ENCODE assay signal across 5 fruit fly cellular contexts in the genomic region with DNA sequence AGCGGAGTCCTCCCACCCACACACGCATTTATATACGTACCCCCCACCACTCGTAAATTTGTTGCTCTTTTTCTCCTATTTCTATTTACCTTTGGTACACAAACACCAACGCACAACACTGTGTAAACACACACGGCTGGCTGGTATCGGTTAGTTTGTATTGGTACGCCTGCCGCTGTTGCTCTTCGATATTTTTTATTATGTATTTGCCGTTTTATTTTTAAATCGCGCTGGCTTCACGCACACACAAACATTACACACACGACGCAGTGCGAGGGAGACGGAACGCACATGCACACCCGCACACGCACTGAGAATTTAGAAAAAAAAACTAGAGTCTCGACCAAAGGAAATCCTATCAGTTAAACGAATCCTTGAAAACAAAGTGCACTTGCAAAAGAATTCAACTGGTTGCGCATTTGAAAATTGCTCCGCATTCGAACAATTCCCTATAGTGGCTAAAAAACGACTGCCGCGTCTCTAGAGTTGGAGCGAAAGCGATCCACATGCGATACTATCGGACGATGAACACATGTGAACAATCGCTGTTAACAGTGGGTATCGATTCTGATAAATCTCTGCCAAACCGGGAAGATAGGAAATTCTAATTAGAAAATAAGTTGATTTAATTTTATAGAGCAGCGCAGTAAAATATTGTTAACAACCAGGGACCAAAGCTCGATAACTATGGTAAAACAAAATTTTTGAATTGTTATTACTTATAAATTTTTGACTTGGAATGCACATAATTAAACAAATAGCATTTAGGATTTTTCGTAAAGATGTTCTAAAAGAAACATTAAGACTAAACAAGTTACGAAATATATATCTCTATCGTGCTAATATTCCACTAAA.
A peak's percentile ranks its signal among the peaks of the same experiment; 100 is the strongest.
TF ChIP-seq lines count a peak whose summit lies in the region.

No protein-coding gene starts in this region.

TF ChIP-seq in whole organism, adult, 20 proteins besides CTCF, POLR2A, EP300 and RAD21 (continued from another document):
- no peak for TF ChIP-seq tj (GFP tag; optimal IDR thresholded peaks at IDR 0.05; lab: Kevin White, UChicago)
- no peak for TF ChIP-seq toe (GFP tag; optimal IDR thresholded peaks at IDR 0.05; lab: Kevin White, UChicago)
- TF ChIP-seq Crg-1 (GFP tag; optimal IDR thresholded peaks at IDR 0.05; lab: Kevin White, UChicago): peak; percentile 87

TF ChIP-seq in whole organism, embryonic, 481 proteins besides CTCF, POLR2A, EP300 and RAD21 (continued from another document and continues in another):
- TF ChIP-seq CG4730 (GFP tag; IDR thresholded peaks at IDR 0.05; lab: Robert Waterston, UW) (no peak), CG34224 (GFP tag; IDR thresholded peaks at IDR 0.05; lab: Robert Waterston, UW; ENCODE audit: partially characterized antibody) (peak; percentile 90), CG6254 (GFP tag; optimal IDR thresholded peaks at IDR 0.05; lab: Kevin White, UChicago) (peak; percentile 69), Spps (tag; optimal IDR thresholded peaks at IDR 0.05; lab: Kevin White, UChicago) (peak; percentile 79), Trl (optimal IDR thresholded peaks at IDR 0.05; lab: Kevin White, UChicago) (no peak), Trl (GFP tag; optimal IDR thresholded peaks at IDR 0.05; lab: Kevin White, UChicago) (peak; percentile 59), CG2120 (GFP tag; optimal IDR thresholded peaks at IDR 0.05; lab: Kevin White, UChicago) (no peak), lab (GFP tag; optimal IDR thresholded peaks at IDR 0.05; lab: Kevin White, UChicago) (peak; percentile 93), Ets65A (GFP tag; lab: Kevin White, UChicago) (peak; percentile 84), zfh2 (GFP tag; optimal IDR thresholded peaks at IDR 0.05; lab: Kevin White, UChicago) (no peak), sug (tag; optimal IDR thresholded peaks at IDR 0.05; lab: Kevin White, UChicago) (peak; percentile 48), fru (optimal IDR thresholded peaks at IDR 0.05; lab: Kevin White, UChicago) (no peak), Hr51 (GFP tag; optimal IDR thresholded peaks at IDR 0.05; lab: Kevin White, UChicago) (peak; percentile 28 to 44), CG11247 (GFP tag; IDR thresholded peaks at IDR 0.05; lab: Robert Waterston, UW) (peak; percentile 9; the same call in 1 of the 2 replicates), chif (GFP tag; optimal IDR thresholded peaks at IDR 0.05; lab: Kevin White, UChicago) (peak; percentile 39 to 58), CG17385 (GFP tag; optimal IDR thresholded peaks at IDR 0.05; lab: Kevin White, UChicago) (peak; percentile 74), Hand (GFP tag; optimal IDR thresholded peaks at IDR 0.05; lab: Kevin White, UChicago) (peak; percentile 51), nom (GFP tag; optimal IDR thresholded peaks at IDR 0.05; lab: Kevin White, UChicago) (peak; percentile 67), sqz (GFP tag; optimal IDR thresholded peaks at IDR 0.05; lab: Kevin White, UChicago) (peak; percentile 83), bbx (GFP tag; IDR thresholded peaks at IDR 0.05; lab: Robert Waterston, UW; ENCODE audit: partially characterized antibody) (peak; percentile 99), mirr (GFP tag; optimal IDR thresholded peaks at IDR 0.05; lab: Kevin White, UChicago) (peak; percentile 95), CG6813 (GFP tag; optimal IDR thresholded peaks at IDR 0.05; lab: Kevin White, UChicago) (peak; percentile 96), CG13287 (GFP tag; IDR thresholded peaks at IDR 0.05; lab: Robert Waterston, UW; ENCODE audit: partially characterized antibody) (peak; percentile 88), Hr39 (optimal IDR thresholded peaks at IDR 0.05; lab: Kevin White, UChicago) (no peak), CG14860 (GFP tag; IDR thresholded peaks at IDR 0.05; lab: Robert Waterston, UW; ENCODE audit: partially characterized antibody) (peak; percentile 92), oc (tag; optimal IDR thresholded peaks at IDR 0.05; lab: Kevin White, UChicago) (peak; percentile 63), Lpt (GFP tag; optimal IDR thresholded peaks at IDR 0.05; lab: Kevin White, UChicago) (no peak), CG7372 (GFP tag; IDR thresholded peaks at IDR 0.05; lab: Robert Waterston, UW) (no peak), CG11398 (GFP tag; optimal IDR thresholded peaks at IDR 0.05; lab: Kevin White, UChicago) (peak; percentile 57)

TF ChIP-seq in whole organism, prepupa, 60 proteins besides CTCF, POLR2A, EP300 and RAD21 (continued from another document):
- TF ChIP-seq CG6163 (GFP tag; IDR thresholded peaks at IDR 0.05; lab: Robert Waterston, UW): peak; percentile 45; the same call in 2 of the 3 replicates
- TF ChIP-seq CG8119 (GFP tag; IDR thresholded peaks at IDR 0.05; lab: Robert Waterston, UW): peak; percentile 51; the same call in 2 of the 3 replicates
- TF ChIP-seq dac (GFP tag; optimal IDR thresholded peaks at IDR 0.05; lab: Kevin White, UChicago): no peak
- TF ChIP-seq Hr38 (GFP tag; optimal IDR thresholded peaks at IDR 0.05; lab: Kevin White, UChicago): no peak
- TF ChIP-seq Sox15 (GFP tag; optimal IDR thresholded peaks at IDR 0.05; lab: Kevin White, UChicago): no peak
- peak; percentile 68 for TF ChIP-seq eg (GFP tag; IDR thresholded peaks at IDR 0.05; lab: Robert Waterston, UW)
- peak; percentile 38 to 64 for TF ChIP-seq ss (GFP tag; optimal IDR thresholded peaks at IDR 0.05; lab: Kevin White, UChicago)
- no peak for TF ChIP-seq CG8319 (GFP tag; optimal IDR thresholded peaks at IDR 0.05; lab: Kevin White, UChicago)
- peak; percentile 6 for TF ChIP-seq Met (GFP tag; optimal IDR thresholded peaks at IDR 0.05; lab: Kevin White, UChicago)
- TF ChIP-seq spab (GFP tag; optimal IDR thresholded peaks at IDR 0.05; lab: Kevin White, UChicago): peak; percentile 25
- TF ChIP-seq achi (GFP tag; optimal IDR thresholded peaks at IDR 0.05; lab: Kevin White, UChicago): peak; percentile 16
- no peak for TF ChIP-seq salr (GFP tag; optimal IDR thresholded peaks at IDR 0.05; lab: Kevin White, UChicago)
- no peak for TF ChIP-seq CG3032 (tag; optimal IDR thresholded peaks at IDR 0.05; lab: Kevin White, UChicago)
- TF ChIP-seq CG7368 (GFP tag; optimal IDR thresholded peaks at IDR 0.05; lab: Kevin White, UChicago): peak; percentile 21
- peak; percentile 43 for TF ChIP-seq net (GFP tag; optimal IDR thresholded peaks at IDR 0.05; lab: Kevin White, UChicago)
- peak; percentile 99 for TF ChIP-seq fkh (GFP tag; optimal IDR thresholded peaks at IDR 0.05; lab: Kevin White, UChicago)
- TF ChIP-seq topi (GFP tag; optimal IDR thresholded peaks at IDR 0.05; lab: Kevin White, UChicago): peak; percentile 39
- no peak for TF ChIP-seq lz (GFP tag; optimal IDR thresholded peaks at IDR 0.05; lab: Kevin White, UChicago)
- TF ChIP-seq vri (GFP tag; optimal IDR thresholded peaks at IDR 0.05; lab: Kevin White, UChicago): peak; percentile 79
- no peak for TF ChIP-seq CG11902 (GFP tag; optimal IDR thresholded peaks at IDR 0.05; lab: Kevin White, UChicago)
- TF ChIP-seq CG6276 (GFP tag; optimal IDR thresholded peaks at IDR 0.05; lab: Kevin White, UChicago): peak; percentile 59
- peak; percentile 38 for TF ChIP-seq CG6854 (GFP tag; optimal IDR thresholded peaks at IDR 0.05; lab: Kevin White, UChicago)
- peak; percentile 10 for TF ChIP-seq OdsH (GFP tag; optimal IDR thresholded peaks at IDR 0.05; lab: Kevin White, UChicago)
- no peak for TF ChIP-seq CG34406 (GFP tag; optimal IDR thresholded peaks at IDR 0.05; lab: Kevin White, UChicago)
- peak; percentile 52; the same call in 1 of the 2 replicates for TF ChIP-seq CG15336 (GFP tag; IDR thresholded peaks at IDR 0.05; lab: Robert Waterston, UW)

TF ChIP-seq in whole organism, pupa, 21 proteins besides CTCF, POLR2A, EP300 and RAD21 (continued from another document):
- TF ChIP-seq CG34367 (tag; optimal IDR thresholded peaks at IDR 0.05; lab: Kevin White, UChicago): peak; percentile 14
- TF ChIP-seq Snoo (tag; optimal IDR thresholded peaks at IDR 0.05; lab: Kevin White, UChicago): peak; percentile 27
- no peak for TF ChIP-seq CG8159 (tag; optimal IDR thresholded peaks at IDR 0.05; lab: Kevin White, UChicago)

TF ChIP-seq in whole organism, wandering third instar larva, 38 proteins besides CTCF, POLR2A, EP300 and RAD21 (continued from another document):
- TF ChIP-seq dl (GFP tag; optimal IDR thresholded peaks at IDR 0.05; lab: Kevin White, UChicago; ENCODE audit: insufficient read depth in 1 of 2, partially characterized antibody in 2 of 2): peak in 1 of 2 experiments; percentile 8
- TF ChIP-seq HLH106 (tag; optimal IDR thresholded peaks at IDR 0.05; lab: Kevin White, UChicago): no peak
- TF ChIP-seq Sp1 (GFP tag; optimal IDR thresholded peaks at IDR 0.05; lab: Kevin White, UChicago): peak; percentile 25
- peak; percentile 50 for TF ChIP-seq CG32264 (GFP tag; optimal IDR thresholded peaks at IDR 0.05; lab: Kevin White, UChicago)
- TF ChIP-seq Hr83 (GFP tag; optimal IDR thresholded peaks at IDR 0.05; lab: Kevin White, UChicago; ENCODE audit: poor library complexity, severe bottlenecking): peak; percentile 97
- no peak for TF ChIP-seq Rel (GFP tag; optimal IDR thresholded peaks at IDR 0.05; lab: Kevin White, UChicago)
- no peak for TF ChIP-seq Rel (tag; optimal IDR thresholded peaks at IDR 0.05; lab: Kevin White, UChicago)
- TF ChIP-seq Mio (GFP tag; optimal IDR thresholded peaks at IDR 0.05; lab: Kevin White, UChicago): peak; percentile 23
- TF ChIP-seq Dif (GFP tag; optimal IDR thresholded peaks at IDR 0.05; lab: Kevin White, UChicago; ENCODE audit: partially characterized antibody): peak; percentile 37
- TF ChIP-seq lola (GFP tag; optimal IDR thresholded peaks at IDR 0.05; lab: Kevin White, UChicago): no peak
- TF ChIP-seq Dfd (GFP tag; optimal IDR thresholded peaks at IDR 0.05; lab: Kevin White, UChicago): no peak
- TF ChIP-seq usp (GFP tag; optimal IDR thresholded peaks at IDR 0.05; lab: Kevin White, UChicago): no peak
- TF ChIP-seq sage (GFP tag; optimal IDR thresholded peaks at IDR 0.05; lab: Kevin White, UChicago): no peak
- TF ChIP-seq Hnf4 (GFP tag; optimal IDR thresholded peaks at IDR 0.05; lab: Kevin White, UChicago): peak; percentile 14
- TF ChIP-seq CrebA (GFP tag; optimal IDR thresholded peaks at IDR 0.05; lab: Kevin White, UChicago; ENCODE audit: borderline replicate concordance): no peak
- no peak for TF ChIP-seq psq (GFP tag; optimal IDR thresholded peaks at IDR 0.05; lab: Kevin White, UChicago)
- no peak for TF ChIP-seq ey (GFP tag; optimal IDR thresholded peaks at IDR 0.05; lab: Kevin White, UChicago)
- TF ChIP-seq Hr78 (GFP tag; optimal IDR thresholded peaks at IDR 0.05; lab: Kevin White, UChicago): no peak
